Fruit fly (Drosophila melanogaster) whole organism, embryonic: Measurements from ENCODE around the gene tex.

Experiments
- ATbp ChIP-seq: fragments of 200-800 bp; sonication (Bioruptor generic); optimal IDR thresholded peaks from 2 replicates; lab custom pipeline; 2017; ENCODE audit warnings: missing biosample characterization, mild to moderate bottlenecking, missing genetic modification characterization, missing genetic modification reagents
- Asciz ChIP-seq: fragments of 200-800 bp; sonication (Bioruptor generic); optimal IDR thresholded peaks from 2 replicates; lab custom pipeline; 2017; ENCODE audit warnings: missing biosample characterization, mild to moderate bottlenecking, missing genetic modification characterization, missing genetic modification reagents
- Bteb2 ChIP-seq: fragments of 200-800 bp; sonication (Bioruptor generic); optimal IDR thresholded peaks from 2 replicates; lab custom pipeline; 2016; ENCODE audit warnings: missing biosample characterization, missing genetic modification characterization
- CG10366 ChIP-seq: fragments of 200-800 bp; sonication (Bioruptor generic); IDR thresholded peaks from 2 replicates; pipeline ENCODE4 v1.3.6; 2022; ENCODE audit warnings: missing biosample characterization, missing genetic modification characterization
- CG10654 ChIP-seq: fragments of 200-800 bp; sonication (Bioruptor generic); optimal IDR thresholded peaks from 2 replicates; lab custom pipeline; 2016; ENCODE audit warnings: missing biosample characterization, missing genetic modification characterization
- CG11093 ChIP-seq: fragments of 200-800 bp; sonication (Bioruptor generic); IDR thresholded peaks from 3 replicates; pipeline ENCODE4 v1.3.6; 2022; ENCODE audit warnings: missing biosample characterization, missing genetic modification characterization
- CG11723 ChIP-seq: fragments of 200-800 bp; sonication (Bioruptor generic); optimal IDR thresholded peaks from 2 replicates; lab custom pipeline; 2017; ENCODE audit warnings: missing biosample characterization, mild to moderate bottlenecking, missing genetic modification characterization
- CG12942 ChIP-seq: fragments of 200-800 bp; sonication (Bioruptor generic); optimal IDR thresholded peaks from 3 replicates; lab custom pipeline; 2016; ENCODE audit warnings: missing biosample characterization, missing genetic modification characterization
- CG14965 ChIP-seq: fragments of 200-800 bp; sonication (Bioruptor generic); optimal IDR thresholded peaks from 2 replicates; lab custom pipeline; 2016; ENCODE audit warnings: missing biosample characterization, missing genetic modification characterization, borderline replicate concordance
- CG1647 ChIP-seq: fragments of 200-800 bp; sonication (Bioruptor generic); optimal IDR thresholded peaks from 3 replicates; lab custom pipeline; 2016; ENCODE audit warnings: missing biosample characterization, missing genetic modification characterization
- CG17385 ChIP-seq: fragments of 200-800 bp; sonication (Bioruptor generic); optimal IDR thresholded peaks from 3 replicates; lab custom pipeline; 2018; ENCODE audit warnings: missing biosample characterization, mild to moderate bottlenecking, missing genetic modification characterization
- CG18262 ChIP-seq: fragments of 200-800 bp; optimal IDR thresholded peaks from 3 replicates; lab custom pipeline; 2019; ENCODE audit warnings: missing biosample characterization, mild to moderate bottlenecking, missing genetic modification characterization, moderate library complexity
- CG30431 ChIP-seq: fragments of 200-800 bp; sonication (Bioruptor generic); optimal IDR thresholded peaks from 2 replicates; lab custom pipeline; 2017; ENCODE audit warnings: missing biosample characterization, missing genetic modification characterization
- CG33557 ChIP-seq: fragments of 200-800 bp; sonication (Bioruptor generic); optimal IDR thresholded peaks from 2 replicates; lab custom pipeline; 2019; ENCODE audit warnings: missing biosample characterization, mild to moderate bottlenecking, missing genetic modification characterization, moderate library complexity
- CG4404 ChIP-seq: fragments of 200-800 bp; sonication (Bioruptor generic); IDR thresholded peaks from 2 replicates; pipeline ENCODE4 v1.3.6; 2022; ENCODE audit warnings: missing biosample characterization, missing genetic modification characterization
- CG8089 ChIP-seq: fragments of 200-800 bp; sonication (Bioruptor generic); optimal IDR thresholded peaks from 3 replicates; lab custom pipeline; 2016; ENCODE audit warnings: missing biosample characterization, missing genetic modification characterization
- Chrac-16 ChIP-seq: fragments of 200-800 bp; sonication (Bioruptor generic); optimal IDR thresholded peaks from 3 replicates; lab custom pipeline; 2016; ENCODE audit warnings: missing biosample characterization, missing genetic modification characterization
- CkIIα-i1 ChIP-seq: fragments of 200-800 bp; sonication (Bioruptor generic); IDR thresholded peaks from 2 replicates; pipeline ENCODE4 v1.3.6; 2022; ENCODE audit warnings: missing biosample characterization, missing genetic modification characterization
- D19B ChIP-seq: fragments of 200-800 bp; sonication (Bioruptor generic); optimal IDR thresholded peaks from 2 replicates; lab custom pipeline; 2017; ENCODE audit warnings: missing biosample characterization, mild to moderate bottlenecking, missing genetic modification characterization
- Dek ChIP-seq: fragments of 200-800 bp; sonication (Bioruptor generic); optimal IDR thresholded peaks from 3 replicates; lab custom pipeline; 2019; ENCODE audit warnings: missing biosample characterization, mild to moderate bottlenecking, missing genetic modification characterization, moderate library complexity
- Fer1 ChIP-seq: fragments of 200-800 bp; sonication (Bioruptor generic); optimal IDR thresholded peaks from 2 replicates; lab custom pipeline; 2017; ENCODE audit warnings: missing biosample characterization, mild to moderate bottlenecking, missing genetic modification characterization
- HLH54F ChIP-seq: fragments of 200-800 bp; sonication (Bioruptor generic); optimal IDR thresholded peaks from 3 replicates; lab custom pipeline; 2016; ENCODE audit warnings: missing biosample characterization, missing genetic modification characterization
- Med ChIP-seq: fragments of 200-800 bp; sonication (Bioruptor generic); peaks from one replicate; lab custom pipeline; 2016; ENCODE audit warnings: missing biosample characterization, missing genetic modification characterization, mild to moderate bottlenecking, inconsistent platforms, moderate library complexity
- Mes4 ChIP-seq: fragments of 200-800 bp; sonication (Bioruptor generic); optimal IDR thresholded peaks from 2 replicates; lab custom pipeline; 2016; ENCODE audit warnings: missing biosample characterization, missing genetic modification characterization
- Mrtf ChIP-seq: fragments of 200-800 bp; sonication (Bioruptor generic); IDR thresholded peaks from 3 replicates; pipeline ENCODE4 v1.3.6; 2022; ENCODE audit warnings: missing biosample characterization, missing genetic modification characterization
- Oaz ChIP-seq: fragments of 200-800 bp; sonication (Bioruptor generic); IDR thresholded peaks from 2 replicates; pipeline ENCODE4 v1.3.6; 2022; ENCODE audit warnings: missing biosample characterization, missing genetic modification characterization
- Opbp ChIP-seq: fragments of 200-800 bp; sonication (Bioruptor generic); IDR thresholded peaks from 3 replicates; pipeline ENCODE4 v1.3.6; 2022; ENCODE audit warnings: missing biosample characterization, missing genetic modification characterization; ENCODE audit not compliant: partially characterized antibody
- Sox100B ChIP-seq: fragments of 200-800 bp; sonication (Bioruptor generic); optimal IDR thresholded peaks from 3 replicates; lab custom pipeline; 2018; ENCODE audit warnings: missing biosample characterization, mild to moderate bottlenecking, missing genetic modification characterization
- Stat92E ChIP-seq, 3 experiments: fragments of >200 bp in 2 of 3; fragments of 200-800 bp in 1 of 3; sonication (Bioruptor generic) in 1 of 3; optimal IDR thresholded peaks; 2 replicates each; lab custom pipeline; 2017 to 2019; ENCODE audit warnings: missing biosample characterization in 3 of 3, missing genetic modification characterization in 3 of 3, mild to moderate bottlenecking in 1 of 3, moderate library complexity in 1 of 3
- Usf ChIP-seq: fragments of 200-800 bp; sonication (Bioruptor generic); optimal IDR thresholded peaks from 2 replicates; lab custom pipeline; 2017; ENCODE audit warnings: missing genotype, missing biosample characterization, missing genetic modification characterization
- Xbp1 ChIP-seq: fragments of 200-800 bp; sonication (Bioruptor generic); optimal IDR thresholded peaks from 3 replicates; lab custom pipeline; 2016; ENCODE audit warnings: missing biosample characterization, mild to moderate bottlenecking, missing genetic modification characterization
- al ChIP-seq: fragments of 200-800 bp; sonication (Bioruptor generic); IDR thresholded peaks from 2 replicates; pipeline ENCODE4 v1.3.6; 2022; ENCODE audit warnings: missing biosample characterization, missing genetic modification characterization
- br ChIP-seq: fragments of >200 bp; optimal IDR thresholded peaks from 2 replicates; lab custom pipeline; 2017
- cad ChIP-seq: fragments of >200 bp; optimal IDR thresholded peaks from 2 replicates; lab custom pipeline; 2017; ENCODE audit warnings: missing biosample characterization, missing genetic modification characterization
- cas ChIP-seq: fragments of 200-800 bp; sonication (Bioruptor generic); IDR thresholded peaks from 2 replicates; pipeline ENCODE4 v1.3.6; 2022; ENCODE audit warnings: missing biosample characterization, missing genetic modification characterization
- chn ChIP-seq: fragments of 200-800 bp; sonication (Bioruptor generic); optimal IDR thresholded peaks from 2 replicates; lab custom pipeline; 2016; ENCODE audit warnings: missing biosample characterization, missing genetic modification characterization
- crol ChIP-seq: fragments of 200-800 bp; sonication (Bioruptor generic); IDR thresholded peaks from 2 replicates; pipeline ENCODE4 v1.3.6; 2022; ENCODE audit warnings: missing biosample characterization, missing genetic modification characterization
- emc ChIP-seq: fragments of 200-800 bp; sonication (Bioruptor generic); optimal IDR thresholded peaks from 2 replicates; lab custom pipeline; 2016; ENCODE audit warnings: missing biosample characterization, missing genetic modification characterization
- exex ChIP-seq: fragments of 200-800 bp; sonication (Bioruptor generic); optimal IDR thresholded peaks from 4 replicates; lab custom pipeline; 2018; ENCODE audit warnings: missing biosample characterization, mild to moderate bottlenecking, missing genetic modification characterization, moderate library complexity
- kay ChIP-seq: fragments of 200-800 bp; sonication (Bioruptor generic); optimal IDR thresholded peaks from 2 replicates; lab custom pipeline; 2016; ENCODE audit warnings: missing biosample characterization, missing genetic modification characterization
- ken ChIP-seq: fragments of 200-800 bp; sonication (Bioruptor generic); IDR thresholded peaks from 3 replicates; pipeline ENCODE4 v1.3.6; 2022; ENCODE audit warnings: missing biosample characterization, missing genetic modification characterization
- klu ChIP-seq: fragments of 200-800 bp; sonication (Bioruptor generic); IDR thresholded peaks from 2 replicates; pipeline ENCODE4 v1.3.6; 2022; ENCODE audit warnings: missing biosample characterization, missing genetic modification characterization
- lilli ChIP-seq: fragments of 200-800 bp; sonication (Bioruptor generic); optimal IDR thresholded peaks from 3 replicates; lab custom pipeline; 2016; ENCODE audit warnings: missing biosample characterization, missing genetic modification characterization
- mld ChIP-seq: fragments of 200-800 bp; sonication (Bioruptor generic); IDR thresholded peaks from 3 replicates; pipeline ENCODE4 v1.3.6; 2022; ENCODE audit warnings: missing biosample characterization, missing genetic modification characterization; ENCODE audit not compliant: partially characterized antibody
- pho ChIP-seq: fragments of 200-800 bp; sonication (Bioruptor generic); optimal IDR thresholded peaks from 2 replicates; lab custom pipeline; 2016; ENCODE audit warnings: missing biosample characterization, missing genetic modification characterization
- pzg ChIP-seq: fragments of 200-800 bp; sonication (Bioruptor generic); optimal IDR thresholded peaks from 3 replicates; lab custom pipeline; 2018; ENCODE audit warnings: missing biosample characterization, mild to moderate bottlenecking, missing genetic modification characterization, moderate library complexity
- sens ChIP-seq: fragments of 200-800 bp; sonication (Bioruptor generic); peaks from one replicate; lab custom pipeline; 2016; ENCODE audit warnings: missing biosample characterization, missing genetic modification characterization
- sens-2 ChIP-seq: fragments of 200-800 bp; sonication (Bioruptor generic); IDR thresholded peaks from 2 replicates; pipeline ENCODE4 v1.3.6; 2022; ENCODE audit warnings: missing biosample characterization, missing genetic modification characterization
- tna ChIP-seq: fragments of 200-800 bp; sonication (Bioruptor generic); IDR thresholded peaks from 2 replicates; pipeline ENCODE4 v1.3.6; 2022; ENCODE audit warnings: missing biosample characterization, missing genetic modification characterization; ENCODE audit not compliant: partially characterized antibody
- twi ChIP-seq: fragments of 200-800 bp; optimal IDR thresholded peaks from 2 replicates; lab custom pipeline; 2019; ENCODE audit warnings: missing biosample characterization, mild to moderate bottlenecking, missing genetic modification characterization, moderate library complexity
- z ChIP-seq: fragments of 200-800 bp; sonication (Bioruptor generic); IDR thresholded peaks from 3 replicates; pipeline ENCODE4 v1.3.6; 2022; ENCODE audit warnings: missing biosample characterization, missing genetic modification characterization
- zen ChIP-seq: fragments of 200-800 bp; sonication (Bioruptor generic); optimal IDR thresholded peaks from 3 replicates; lab custom pipeline; 2018; ENCODE audit warnings: missing biosample characterization, mild to moderate bottlenecking, missing genetic modification characterization, moderate library complexity

The tex gene

DNA sequence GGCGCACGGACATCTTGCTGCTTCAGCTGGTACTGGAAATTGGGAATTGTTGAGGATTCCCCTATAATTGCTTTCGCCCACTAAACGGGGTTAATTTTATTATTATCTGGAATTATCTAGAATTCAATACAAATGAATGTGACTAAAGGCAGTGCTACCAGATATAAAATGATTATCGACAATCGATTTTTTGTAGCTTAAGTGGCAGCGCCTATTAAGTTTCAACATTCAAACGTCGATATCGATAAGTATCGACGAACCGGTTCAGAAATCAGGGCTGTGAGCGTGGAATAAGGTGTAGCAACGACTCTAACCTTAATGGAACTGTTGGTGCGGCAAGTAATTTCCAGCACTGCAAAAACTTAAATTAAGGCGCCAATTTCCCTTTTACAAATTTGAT is 3.3 kb downstream of the tex start, which contains the start of gene Sgt1 (continued):
- no peak for TF ChIP-seq CG10366 (GFP tag; lab: Robert Waterston, UW)
- TF ChIP-seq lilli (GFP tag; lab: Kevin White, UChicago) = peak; percentile 72
- peak; percentile 88 for TF ChIP-seq mld (GFP tag; lab: Robert Waterston, UW)
- 0 out of 3 replicates have a peak, but pooled peaks have one; percentile 54 for TF ChIP-seq ken (GFP tag; lab: Robert Waterston, UW)
- no peak for TF ChIP-seq kay (GFP tag; lab: Kevin White, UChicago)
- TF ChIP-seq pzg (GFP tag; lab: Kevin White, UChicago) = peak; percentile 99
- peak; percentile 18 for TF ChIP-seq Bteb2 (GFP tag; lab: Kevin White, UChicago)
- TF ChIP-seq CG17385 (GFP tag; lab: Kevin White, UChicago) = no peak
- TF ChIP-seq Dek (tag; lab: Kevin White, UChicago) = peak; percentile 29
- no peak for TF ChIP-seq CG1647
- TF ChIP-seq sens (GFP tag; lab: Kevin White, UChicago) = peak; percentile 91
- no peak for TF ChIP-seq Asciz (GFP tag; lab: Kevin White, UChicago)
- peak; percentile 18 for TF ChIP-seq CG12942 (GFP tag; lab: Kevin White, UChicago)
- TF ChIP-seq al (GFP tag; lab: Robert Waterston, UW) = no peak
- no peak for TF ChIP-seq crol (GFP tag; lab: Robert Waterston, UW)
- peak; percentile 73 for TF ChIP-seq exex (tag; lab: Kevin White, UChicago)
- TF ChIP-seq CG8089 = no peak
- TF ChIP-seq sens-2 (GFP tag; lab: Robert Waterston, UW) = no peak
- TF ChIP-seq Sox100B (GFP tag; lab: Kevin White, UChicago) = no peak
- TF ChIP-seq CG11723 (GFP tag; lab: Kevin White, UChicago) = no peak
- no peak for TF ChIP-seq CG4404 (GFP tag; lab: Robert Waterston, UW)
- TF ChIP-seq klu = no peak
- TF ChIP-seq Usf (GFP tag; lab: Kevin White, UChicago) = no peak
- TF ChIP-seq Oaz (GFP tag; lab: Robert Waterston, UW) = no peak
- peak; percentile 85 for TF ChIP-seq tna
- no peak for TF ChIP-seq D19B (GFP tag; lab: Kevin White, UChicago)
- no peak for TF ChIP-seq twi (tag; lab: Kevin White, UChicago)
- no peak for TF ChIP-seq CG30431 (GFP tag; lab: Kevin White, UChicago)
- TF ChIP-seq Mrtf (GFP tag; lab: Robert Waterston, UW) = no peak
- TF ChIP-seq chn (GFP tag; lab: Kevin White, UChicago) = peak; percentile 43
- TF ChIP-seq Med = peak; percentile 96
- TF ChIP-seq pho = peak; percentile 66
- TF ChIP-seq HLH54F (GFP tag; lab: Kevin White, UChicago) = peak; percentile 62
- TF ChIP-seq CG18262 (tag; lab: Kevin White, UChicago) = no peak
- TF ChIP-seq ATbp (GFP tag; lab: Kevin White, UChicago) = no peak
- peak; percentile 48 for TF ChIP-seq Xbp1 (GFP tag; lab: Kevin White, UChicago)
- TF ChIP-seq CG33557 (GFP tag; lab: Kevin White, UChicago) = no peak
- TF ChIP-seq zen (tag; lab: Kevin White, UChicago) = peak; percentile 78
- peak; percentile 21 for TF ChIP-seq Fer1 (GFP tag; lab: Kevin White, UChicago)
- peak; percentile 5 for TF ChIP-seq Mes4 (GFP tag; lab: Kevin White, UChicago)
- peak in 1 of 3 experiments; percentile 86 for TF ChIP-seq Stat92E (GFP tag; optimal IDR thresholded peaks at IDR 0.05; lab: Kevin White, UChicago)
- TF ChIP-seq Opbp (GFP tag; lab: Robert Waterston, UW) = peak; percentile 82; the same call in 2 of the 3 replicates
- no peak for TF ChIP-seq cas
- no peak for TF ChIP-seq cad (GFP tag; lab: Kevin White, UChicago)
- no peak for TF ChIP-seq z (GFP tag; lab: Robert Waterston, UW)
- no peak for TF ChIP-seq CG11093 (GFP tag; lab: Robert Waterston, UW)
- TF ChIP-seq CkIIα-i1 = no peak
- no peak for TF ChIP-seq CG14965 (GFP tag; lab: Kevin White, UChicago)
- no peak for TF ChIP-seq emc (GFP tag; lab: Kevin White, UChicago)
- TF ChIP-seq CG10654 = no peak
- no peak for TF ChIP-seq br (lab: Kevin White, UChicago)
- peak; percentile 8 for TF ChIP-seq Chrac-16 (GFP tag; lab: Kevin White, UChicago)
